Fruit fly (Drosophila melanogaster): ENCODE results near the gene CG31636.

- TF ChIP-seq CG8478 (optimal IDR thresholded peaks at IDR 0.05) (no peak), CTCF (optimal IDR thresholded peaks at IDR 0.05) (peak; percentile 43 to 74)
These were observed 35.2 kb downstream of the CG31636 start, which contains the start of gene CG34345 for dm6 chr2L:6622642-6623162.
